Worm (Caenorhabditis elegans): ENCODE data around the gene T22B2.5.

DNA sequence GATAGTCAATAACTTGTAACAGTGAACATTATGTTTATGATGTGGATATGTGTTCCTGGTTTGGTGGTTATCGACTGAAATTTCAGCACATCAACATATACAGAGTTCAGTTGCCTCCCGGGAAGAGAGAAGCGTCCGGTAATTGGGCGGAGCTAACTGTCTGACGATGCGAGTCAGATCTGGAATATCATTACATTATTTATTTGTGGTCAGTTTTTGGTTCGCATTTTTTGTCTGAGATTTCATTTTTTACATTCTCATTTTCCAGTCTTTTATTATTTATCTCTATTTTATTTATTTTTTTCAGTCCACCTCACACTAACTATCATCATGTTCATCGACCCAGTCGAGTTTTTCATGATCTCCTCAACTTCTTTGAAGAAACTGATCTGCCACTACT lies 14.6 kb upstream of the T22B2.5 start, which contains the start of gene T22B2.1:
- TF ChIP-seq mel-28 (tag; optimal IDR thresholded peaks at IDR 0.05; ENCODE audit: borderline replicate concordance), result no peak
- TF ChIP-seq K11D2.4 (GFP tag; IDR thresholded peaks at IDR 0.05), result no peak
- no peak for TF ChIP-seq hsf-1 (GFP tag; IDR thresholded peaks at IDR 0.05)

Measured in whole organism, young adult.